Worm (Caenorhabditis elegans) whole organism, early embryonic: ENCODE data around the gene dgn-2.

Source experiments
- B0310.2 ChIP-seq: sonication (generic microtip); optimal IDR thresholded peaks from 2 replicates; lab custom pipeline; 2016; ENCODE audit warnings: mild to moderate bottlenecking, missing genetic modification characterization, missing compliant biosample characterization
- F13C5.2 ChIP-seq: sonication (generic microtip); optimal IDR thresholded peaks from 2 replicates; lab custom pipeline; 2017; ENCODE audit warnings: mild to moderate bottlenecking, missing genetic modification characterization, inconsistent platforms, missing compliant biosample characterization
- aly-1 ChIP-seq: sonication (generic microtip); optimal IDR thresholded peaks from 2 replicates; lab custom pipeline; 2016; ENCODE audit warnings: missing genetic modification characterization, missing compliant biosample characterization
- ama-1 ChIP-seq: fragments of 150-350 bp; optimal IDR thresholded peaks from 2 replicates; lab custom pipeline; 2014
- ceh-13 ChIP-seq: fragments of 200-800 bp; sonication (Bioruptor generic); optimal IDR thresholded peaks from 2 replicates; lab custom pipeline; 2018; ENCODE audit warnings: mild to moderate bottlenecking, missing genetic modification characterization, missing compliant biosample characterization
- ceh-36 ChIP-seq: sonication (generic microtip); optimal IDR thresholded peaks from 2 replicates; lab custom pipeline; 2016; ENCODE audit warnings: missing genetic modification characterization, inconsistent platforms, missing compliant biosample characterization
- ets-7 ChIP-seq: sonication (generic microtip); optimal IDR thresholded peaks from 2 replicates; lab custom pipeline; 2016; ENCODE audit warnings: missing genotype, missing genetic modification characterization, missing compliant biosample characterization
- flt-1 ChIP-seq: fragments of 200-800 bp; sonication (Bioruptor generic); IDR thresholded peaks from 2 replicates; pipeline ENCODE4 v1.3.6; 2022; ENCODE audit warnings: missing genetic modification characterization, missing compliant biosample characterization
- hmbx-1 ChIP-seq: sonication (generic microtip); optimal IDR thresholded peaks from 2 replicates; lab custom pipeline; 2016; ENCODE audit warnings: mild to moderate bottlenecking, missing genetic modification characterization, missing compliant biosample characterization
- hmg-4 ChIP-seq: fragments of 200-800 bp; sonication (Bioruptor generic); optimal IDR thresholded peaks from 2 replicates; lab custom pipeline; 2018; ENCODE audit warnings: mild to moderate bottlenecking, missing genetic modification characterization, missing compliant biosample characterization
- hnd-1 ChIP-seq: sonication (generic microtip); optimal IDR thresholded peaks from 2 replicates; lab custom pipeline; 2016; ENCODE audit warnings: missing genetic modification characterization, missing compliant biosample characterization
- pes-1 ChIP-seq: fragments of 200-800 bp; sonication (Bioruptor generic); IDR thresholded peaks from 2 replicates; pipeline ENCODE4 v1.3.6; 2022; ENCODE audit warnings: missing genetic modification reagents, missing genetic modification characterization, missing compliant biosample characterization
- scrt-1 ChIP-seq: fragments of 200-800 bp; sonication (Bioruptor generic); IDR thresholded peaks from 2 replicates; pipeline ENCODE4 v1.3.6; 2022; ENCODE audit warnings: missing genetic modification characterization, missing compliant biosample characterization
- sea-1 ChIP-seq: fragments of 200-800 bp; sonication (Bioruptor generic); conservative IDR thresholded peaks from 2 replicates; pipeline ENCODE4 v1.3.6; 2022; ENCODE audit warnings: missing genetic modification characterization, missing compliant biosample characterization
- tbx-11 ChIP-seq: fragments of 200-800 bp; sonication (Bioruptor generic); IDR thresholded peaks from 2 replicates; pipeline ENCODE4 v1.3.6; 2022; ENCODE audit warnings: missing genetic modification characterization, missing compliant biosample characterization
- tbx-37 ChIP-seq: fragments of 200-800 bp; sonication (Bioruptor generic); conservative IDR thresholded peaks from 2 replicates; pipeline ENCODE4 v1.3.6; 2022; ENCODE audit warnings: missing genetic modification reagents, missing genetic modification characterization, missing compliant biosample characterization
- tra-4 ChIP-seq: sonication (generic microtip); optimal IDR thresholded peaks from 2 replicates; lab custom pipeline; 2017; ENCODE audit warnings: missing genetic modification characterization, missing compliant biosample characterization

The dgn-2 gene

DNA sequence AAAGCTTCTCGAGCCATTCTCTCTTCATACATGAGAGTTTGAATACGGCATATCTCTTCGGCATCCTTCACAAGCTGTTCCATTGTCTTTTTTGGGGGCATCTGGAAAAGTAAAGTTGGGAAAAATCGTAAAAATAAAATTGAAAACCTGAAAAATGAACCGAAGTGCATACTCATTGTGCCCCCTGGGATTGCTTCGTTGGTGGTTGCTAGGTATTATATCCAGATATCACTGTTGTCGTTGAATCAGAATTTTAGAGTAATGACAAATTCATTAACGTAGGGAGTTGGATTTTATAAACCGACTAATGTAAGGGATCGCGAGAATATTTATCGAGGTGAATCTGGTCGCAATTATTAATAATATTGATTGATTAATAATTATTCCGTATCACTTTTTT lies 14.2 kb upstream of the dgn-2 start, which contains the start of gene F56C3.10:
Gene F56C3.10, minus strand, starts transcription at position 101 of the 400 bp plus-strand sequence.
- TF ChIP-seq ceh-13 (GFP tag; lab: Kevin White, UChicago): no peak
- TF ChIP-seq hnd-1 (tag; lab: Kevin White, UChicago): no peak
- TF ChIP-seq tbx-11 (GFP tag; lab: Robert Waterston, UW): no peak
- no peak for TF ChIP-seq hmg-4 (GFP tag; lab: Kevin White, UChicago)

- TF ChIP-seq hnd-1 (tag; lab: Kevin White, UChicago) (peak; percentile 73), flt-1 (GFP tag; lab: Robert Waterston, UW) (peak; percentile 90), tbx-11 (GFP tag; lab: Robert Waterston, UW) (peak; percentile 93), hmbx-1 (tag; lab: Kevin White, UChicago) (peak; percentile 31), pes-1 (GFP tag; lab: Robert Waterston, UW) (peak; percentile 90), scrt-1 (GFP tag; lab: Robert Waterston, UW) (peak; percentile 94), F13C5.2 (tag; lab: Kevin White, UChicago) (peak; percentile 84), tra-4 (peak; percentile 59), B0310.2 (tag; lab: Kevin White, UChicago) (peak; percentile 60), aly-1 (tag; lab: Kevin White, UChicago) (peak; percentile 91), hmg-4 (GFP tag; lab: Kevin White, UChicago) (peak; percentile 90), ceh-36 (tag; lab: Kevin White, UChicago) (peak; percentile 75), tbx-37 (GFP tag; lab: Robert Waterston, UW) (peak; percentile 81), ets-7 (tag; lab: Kevin White, UChicago) (peak; percentile 71), ceh-13 (GFP tag; lab: Kevin White, UChicago) (peak; percentile 75), ama-1 (lab: Kevin White, UChicago) (no peak), sea-1 (GFP tag; lab: Robert Waterston, UW) (peak; percentile 89)
Measured at ce11 chrX:1379391-1379790, 12.1 kb upstream of the dgn-2 start.

DNA sequence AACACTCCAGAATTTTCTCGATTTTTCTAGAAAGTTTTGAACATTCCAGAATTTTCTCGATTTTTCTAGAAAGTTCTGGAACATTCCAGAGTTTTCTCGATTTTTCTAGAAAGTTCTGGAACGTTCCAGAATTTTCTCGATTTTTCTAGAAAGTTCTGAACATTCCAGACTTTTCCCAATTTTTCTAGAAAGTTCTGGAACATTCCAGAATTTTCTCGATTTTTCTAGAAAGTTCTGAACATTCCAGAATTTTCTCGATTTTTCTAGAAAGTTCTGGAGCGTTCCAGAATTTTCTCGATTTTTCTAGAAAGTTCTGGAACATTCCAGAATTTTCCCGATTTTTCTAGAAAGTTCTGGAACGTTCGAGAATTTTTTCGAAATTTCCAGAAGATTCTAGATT lies 7.8 kb upstream of the dgn-2 start:
- 0 out of 2 replicates have a peak, but pooled peaks have one; percentile 21 for TF ChIP-seq scrt-1 (GFP tag; lab: Robert Waterston, UW)
- peak; percentile 80 for TF ChIP-seq sea-1 (GFP tag; lab: Robert Waterston, UW)
- TF ChIP-seq tbx-37 (GFP tag; lab: Robert Waterston, UW): 0 out of 2 replicates have a peak, but pooled peaks have one; percentile 7
- TF ChIP-seq tbx-11 (GFP tag; lab: Robert Waterston, UW): peak; percentile 60; the same call in 1 of the 2 replicates
- TF ChIP-seq flt-1 (GFP tag; lab: Robert Waterston, UW): peak; percentile 87
- TF ChIP-seq pes-1 (GFP tag; lab: Robert Waterston, UW): peak; percentile 93

DNA sequence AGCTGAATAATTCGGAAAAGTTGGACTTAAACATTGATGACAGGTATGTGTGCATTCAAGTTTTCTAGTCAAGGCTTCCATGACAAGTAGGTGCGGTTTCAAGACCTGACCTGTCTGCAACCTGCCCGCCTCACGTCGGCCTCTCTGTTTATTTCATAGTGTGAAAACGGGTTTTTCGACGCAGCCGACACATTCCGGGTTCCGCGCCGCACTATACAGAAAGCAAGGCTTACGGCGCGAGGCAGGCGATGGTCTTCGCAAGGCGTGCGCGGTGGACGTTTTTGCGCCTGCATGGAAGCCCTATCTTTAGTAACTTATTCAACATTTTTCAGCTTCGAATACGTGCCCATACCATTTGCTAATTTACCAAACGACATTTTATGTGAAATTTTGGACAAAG lies 5.1 kb upstream of the dgn-2 start:
- no peak for TF ChIP-seq scrt-1 (GFP tag; lab: Robert Waterston, UW)
- TF ChIP-seq tbx-37 (GFP tag; lab: Robert Waterston, UW): no peak
- TF ChIP-seq ama-1 (lab: Kevin White, UChicago): no peak
- no peak for TF ChIP-seq sea-1 (GFP tag; lab: Robert Waterston, UW)
- TF ChIP-seq ceh-13 (GFP tag; lab: Kevin White, UChicago): no peak

- TF ChIP-seq pes-1 (GFP tag; lab: Robert Waterston, UW) (no peak), aly-1 (tag; lab: Kevin White, UChicago) (no peak), ceh-36 (tag; lab: Kevin White, UChicago) (no peak), ama-1 (lab: Kevin White, UChicago) (no peak), ceh-13 (GFP tag; lab: Kevin White, UChicago) (no peak), scrt-1 (GFP tag; lab: Robert Waterston, UW) (no peak), hmg-4 (GFP tag; lab: Kevin White, UChicago) (no peak), sea-1 (GFP tag; lab: Robert Waterston, UW) (no peak), hnd-1 (tag; lab: Kevin White, UChicago) (no peak), tbx-37 (GFP tag; lab: Robert Waterston, UW) (no peak), tra-4 (no peak), B0310.2 (tag; lab: Kevin White, UChicago) (no peak), tbx-11 (GFP tag; lab: Robert Waterston, UW) (no peak), F13C5.2 (tag; lab: Kevin White, UChicago) (no peak), ets-7 (tag; lab: Kevin White, UChicago) (no peak), hmbx-1 (tag; lab: Kevin White, UChicago) (no peak), flt-1 (GFP tag; lab: Robert Waterston, UW) (no peak)
Measured at ce11 chrX:1371688-1372087, 4.4 kb upstream of the dgn-2 start, which contains the start of gene fbxa-190. Gene fbxa-190 (plus strand): TSS chrX:1372012.

DNA sequence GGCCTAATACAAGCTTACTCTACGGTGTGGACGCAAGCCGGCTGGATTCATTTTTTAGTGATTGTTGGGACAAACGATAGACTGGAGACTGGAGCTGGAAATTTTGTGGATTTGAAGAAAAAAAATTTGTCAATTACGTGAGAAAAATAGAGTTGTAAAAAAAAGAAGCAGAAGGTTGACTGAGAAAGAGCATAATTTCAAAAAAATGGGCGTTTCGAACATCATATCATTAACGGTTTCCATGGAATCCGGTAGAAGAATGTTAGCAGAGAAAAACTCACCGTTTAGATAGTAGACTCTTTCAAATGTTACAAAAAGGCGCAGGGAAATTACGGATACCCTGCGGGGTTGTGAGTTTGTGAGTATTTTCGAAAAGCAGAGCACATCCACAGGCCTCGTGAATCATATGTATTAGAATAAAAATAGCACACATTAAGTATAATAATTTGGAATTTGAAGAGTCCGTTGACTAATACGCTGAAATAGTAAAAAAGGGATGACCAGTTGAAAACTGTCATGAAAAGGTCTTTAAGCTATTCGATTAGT lies 3.5 kb upstream of the dgn-2 start, which contains the start of gene F56C3.7:
Gene F56C3.7, minus strand, starts transcription at position 51 of the 546 bp plus-strand sequence.
- TF ChIP-seq ama-1 (lab: Kevin White, UChicago): no peak
- no peak for TF ChIP-seq flt-1 (GFP tag; lab: Robert Waterston, UW)
- TF ChIP-seq ets-7 (tag; lab: Kevin White, UChicago): no peak
- TF ChIP-seq scrt-1 (GFP tag; lab: Robert Waterston, UW): no peak
- TF ChIP-seq pes-1 (GFP tag; lab: Robert Waterston, UW): no peak
- no peak for TF ChIP-seq aly-1 (tag; lab: Kevin White, UChicago)
- TF ChIP-seq ceh-36 (tag; lab: Kevin White, UChicago): no peak
- TF ChIP-seq ceh-13 (GFP tag; lab: Kevin White, UChicago): no peak
- no peak for TF ChIP-seq hmg-4 (GFP tag; lab: Kevin White, UChicago)
- no peak for TF ChIP-seq B0310.2 (tag; lab: Kevin White, UChicago)
- no peak for TF ChIP-seq tbx-37 (GFP tag; lab: Robert Waterston, UW)
- no peak for TF ChIP-seq tbx-11 (GFP tag; lab: Robert Waterston, UW)
- TF ChIP-seq tra-4: no peak

ce11 chrX:1360631-1361030 lies 6.7 kb downstream of the dgn-2 start, which contains the start of gene F56C3.4:
Gene F56C3.4 (minus strand): TSS chrX:1360731.
- TF ChIP-seq ama-1 (lab: Kevin White, UChicago): no peak
- no peak for TF ChIP-seq tra-4
- TF ChIP-seq tbx-37 (GFP tag; lab: Robert Waterston, UW): no peak
- no peak for TF ChIP-seq aly-1 (tag; lab: Kevin White, UChicago)
- no peak for TF ChIP-seq pes-1 (GFP tag; lab: Robert Waterston, UW)
- no peak for TF ChIP-seq flt-1 (GFP tag; lab: Robert Waterston, UW)
